Worm (Caenorhabditis elegans) whole organism, late embryonic: ENCODE data around the gene lact-3.

ENCODE experiments used
- T23F11.4 ChIP-seq: fragments of 200-800 bp; sonication (Bioruptor generic); optimal IDR thresholded peaks from 2 replicates; lab custom pipeline; 2018; ENCODE audit warnings: mild to moderate bottlenecking, missing genetic modification characterization, missing compliant biosample characterization
- ahr-1 ChIP-seq: sonication (generic microtip); optimal IDR thresholded peaks from 2 replicates; lab custom pipeline; 2016; ENCODE audit warnings: missing genetic modification characterization, missing compliant biosample characterization
- ama-1 ChIP-seq: fragments of 150-350 bp; optimal IDR thresholded peaks from 2 replicates; lab custom pipeline; 2014
- lin-11 ChIP-seq: fragments of 200-800 bp; sonication (Bioruptor generic); optimal IDR thresholded peaks from 2 replicates; lab custom pipeline; 2018; ENCODE audit warnings: mild to moderate bottlenecking, missing genetic modification characterization, missing compliant biosample characterization
- nhr-11 ChIP-seq: fragments of 150-350 bp; optimal IDR thresholded peaks from 2 replicates; lab custom pipeline; 2014; ENCODE audit warnings: missing biosample characterization, missing genetic modification characterization
- pha-4 ChIP-seq: fragments of 150-350 bp; optimal IDR thresholded peaks from 2 replicates; lab custom pipeline; 2018; ENCODE audit warnings: missing biosample characterization, missing genetic modification reagents, missing genetic modification characterization
- pqm-1 ChIP-seq: sonication (generic microtip); optimal IDR thresholded peaks from 2 replicates; lab custom pipeline; 2016; ENCODE audit warnings: missing genetic modification characterization, missing compliant biosample characterization
- rnt-1 ChIP-seq: sonication (generic microtip); optimal IDR thresholded peaks from 2 replicates; lab custom pipeline; 2016; ENCODE audit warnings: missing genetic modification characterization, missing compliant biosample characterization

DNA sequence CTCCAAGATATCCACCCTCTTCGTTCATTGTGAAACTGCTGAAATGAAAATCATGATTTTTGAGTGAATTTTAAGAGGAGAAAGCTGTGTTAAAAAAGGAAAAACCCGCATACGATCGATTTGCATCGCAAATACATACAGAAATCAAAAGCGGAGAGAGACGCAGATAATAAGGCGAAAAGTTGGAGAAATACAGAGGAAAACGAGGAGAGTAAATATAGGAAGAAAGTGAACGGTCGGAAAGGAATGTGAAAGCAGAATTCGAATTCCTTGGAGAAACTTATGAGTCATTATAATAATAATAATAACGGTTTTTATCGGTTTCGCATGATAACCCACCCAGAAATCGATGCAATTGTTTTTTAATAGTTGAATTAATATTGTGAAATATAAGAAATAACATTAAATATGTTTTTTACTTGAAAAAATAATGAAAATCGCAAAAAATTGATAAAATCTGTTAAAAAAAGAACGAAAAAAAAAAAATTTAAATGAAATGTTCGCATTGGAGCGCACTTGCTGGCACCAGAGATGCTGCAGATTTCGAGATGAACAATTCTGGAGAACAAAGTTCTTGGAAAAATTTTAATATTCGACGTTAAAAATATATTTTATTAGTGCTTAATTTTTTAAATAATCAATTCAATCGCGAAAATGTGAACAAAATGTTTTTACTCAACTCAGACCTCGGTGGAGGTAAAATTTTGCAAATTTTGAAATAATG lies 50.1 kb downstream of the lact-3 start, which contains the start of gene ccm-3:
- TF ChIP-seq lin-11 (tag; lab: Kevin White, UChicago): no peak
- no peak for TF ChIP-seq rnt-1 (tag; lab: Kevin White, UChicago)
- TF ChIP-seq ama-1 (lab: Kevin White, UChicago): no peak
- TF ChIP-seq pqm-1 (tag; lab: Kevin White, UChicago): no peak
- TF ChIP-seq pha-4 (tag; lab: Kevin White, UChicago): no peak
- no peak for TF ChIP-seq T23F11.4 (GFP tag; lab: Kevin White, UChicago)
- TF ChIP-seq ahr-1 (tag; lab: Kevin White, UChicago): no peak
- TF ChIP-seq nhr-11: no peak
